Worm (Caenorhabditis elegans) whole organism, early embryonic: ENCODE data around the gene spop-1.
A peak's percentile ranks its signal among the peaks of the same experiment; 100 is the strongest.

Experiments
- B0310.2 ChIP-seq: sonication (generic microtip); optimal IDR thresholded peaks from 2 replicates; lab custom pipeline; 2016; ENCODE audit warnings: mild to moderate bottlenecking, missing genetic modification characterization, missing compliant biosample characterization
- F13C5.2 ChIP-seq: sonication (generic microtip); optimal IDR thresholded peaks from 2 replicates; lab custom pipeline; 2017; ENCODE audit warnings: mild to moderate bottlenecking, missing genetic modification characterization, inconsistent platforms, missing compliant biosample characterization
- aly-1 ChIP-seq: sonication (generic microtip); optimal IDR thresholded peaks from 2 replicates; lab custom pipeline; 2016; ENCODE audit warnings: missing genetic modification characterization, missing compliant biosample characterization
- ama-1 ChIP-seq: fragments of 150-350 bp; optimal IDR thresholded peaks from 2 replicates; lab custom pipeline; 2014
- ceh-13 ChIP-seq: fragments of 200-800 bp; sonication (Bioruptor generic); optimal IDR thresholded peaks from 2 replicates; lab custom pipeline; 2018; ENCODE audit warnings: mild to moderate bottlenecking, missing genetic modification characterization, missing compliant biosample characterization
- ceh-36 ChIP-seq: sonication (generic microtip); optimal IDR thresholded peaks from 2 replicates; lab custom pipeline; 2016; ENCODE audit warnings: missing genetic modification characterization, inconsistent platforms, missing compliant biosample characterization
- ets-7 ChIP-seq: sonication (generic microtip); optimal IDR thresholded peaks from 2 replicates; lab custom pipeline; 2016; ENCODE audit warnings: missing genotype, missing genetic modification characterization, missing compliant biosample characterization
- flt-1 ChIP-seq: fragments of 200-800 bp; sonication (Bioruptor generic); IDR thresholded peaks from 2 replicates; pipeline ENCODE4 v1.3.6; 2022; ENCODE audit warnings: missing genetic modification characterization, missing compliant biosample characterization
- hmbx-1 ChIP-seq: sonication (generic microtip); optimal IDR thresholded peaks from 2 replicates; lab custom pipeline; 2016; ENCODE audit warnings: mild to moderate bottlenecking, missing genetic modification characterization, missing compliant biosample characterization
- hmg-4 ChIP-seq: fragments of 200-800 bp; sonication (Bioruptor generic); optimal IDR thresholded peaks from 2 replicates; lab custom pipeline; 2018; ENCODE audit warnings: mild to moderate bottlenecking, missing genetic modification characterization, missing compliant biosample characterization
- hnd-1 ChIP-seq: sonication (generic microtip); optimal IDR thresholded peaks from 2 replicates; lab custom pipeline; 2016; ENCODE audit warnings: missing genetic modification characterization, missing compliant biosample characterization
- pes-1 ChIP-seq: fragments of 200-800 bp; sonication (Bioruptor generic); IDR thresholded peaks from 2 replicates; pipeline ENCODE4 v1.3.6; 2022; ENCODE audit warnings: missing genetic modification reagents, missing genetic modification characterization, missing compliant biosample characterization
- scrt-1 ChIP-seq: fragments of 200-800 bp; sonication (Bioruptor generic); IDR thresholded peaks from 2 replicates; pipeline ENCODE4 v1.3.6; 2022; ENCODE audit warnings: missing genetic modification characterization, missing compliant biosample characterization
- sea-1 ChIP-seq: fragments of 200-800 bp; sonication (Bioruptor generic); conservative IDR thresholded peaks from 2 replicates; pipeline ENCODE4 v1.3.6; 2022; ENCODE audit warnings: missing genetic modification characterization, missing compliant biosample characterization
- tbx-11 ChIP-seq: fragments of 200-800 bp; sonication (Bioruptor generic); IDR thresholded peaks from 2 replicates; pipeline ENCODE4 v1.3.6; 2022; ENCODE audit warnings: missing genetic modification characterization, missing compliant biosample characterization
- tbx-37 ChIP-seq: fragments of 200-800 bp; sonication (Bioruptor generic); conservative IDR thresholded peaks from 2 replicates; pipeline ENCODE4 v1.3.6; 2022; ENCODE audit warnings: missing genetic modification reagents, missing genetic modification characterization, missing compliant biosample characterization
- tra-4 ChIP-seq: sonication (generic microtip); optimal IDR thresholded peaks from 2 replicates; lab custom pipeline; 2017; ENCODE audit warnings: missing genetic modification characterization, missing compliant biosample characterization

Gene spop-1

DNA sequence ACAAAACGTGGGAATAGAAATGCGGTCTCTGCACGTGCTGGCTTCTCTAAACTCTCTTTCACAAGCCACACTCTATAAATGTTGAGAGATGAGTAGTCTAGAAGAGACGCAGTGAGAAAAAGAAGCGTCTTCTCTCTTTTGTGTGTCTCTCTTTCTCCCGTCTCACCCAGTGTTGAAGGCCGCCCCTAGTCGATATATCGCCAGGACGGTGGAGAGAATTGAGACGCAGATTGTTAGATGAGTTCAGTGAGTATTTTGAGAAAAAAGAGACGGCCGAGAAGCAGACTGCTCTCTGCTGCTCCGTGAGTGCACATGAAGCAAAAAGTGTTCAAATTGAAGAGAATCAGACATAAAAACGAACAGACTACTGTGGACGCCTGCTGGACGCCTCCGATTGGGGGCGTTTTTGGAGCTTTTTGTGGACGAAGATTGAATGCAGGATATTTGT is 1.3 kb downstream of the spop-1 start:
- TF ChIP-seq tbx-11 (no peak), hmg-4 (GFP tag; lab: Kevin White, UChicago) (peak; percentile 57)

DNA sequence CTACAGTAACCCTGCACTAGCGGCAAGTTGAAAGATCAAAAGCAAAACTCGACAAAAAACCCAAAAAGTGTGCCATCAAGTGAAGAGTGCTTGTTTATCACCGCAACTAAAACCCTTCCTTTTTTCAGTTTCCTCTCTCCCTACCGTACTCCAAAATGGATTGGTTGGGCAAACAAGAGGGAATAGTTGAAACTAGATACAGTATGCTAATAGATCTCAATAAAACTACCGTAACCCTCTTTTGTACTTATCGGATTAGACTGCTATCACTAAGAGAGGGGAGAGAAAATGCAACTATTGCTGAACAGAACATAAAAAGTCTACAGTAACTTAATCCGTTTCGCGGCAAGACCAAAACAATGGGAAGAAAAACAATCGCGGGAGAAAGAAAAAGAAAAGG is 2.5 kb downstream of the spop-1 start:
- no peak for TF ChIP-seq tbx-37 (GFP tag; lab: Robert Waterston, UW)

DNA sequence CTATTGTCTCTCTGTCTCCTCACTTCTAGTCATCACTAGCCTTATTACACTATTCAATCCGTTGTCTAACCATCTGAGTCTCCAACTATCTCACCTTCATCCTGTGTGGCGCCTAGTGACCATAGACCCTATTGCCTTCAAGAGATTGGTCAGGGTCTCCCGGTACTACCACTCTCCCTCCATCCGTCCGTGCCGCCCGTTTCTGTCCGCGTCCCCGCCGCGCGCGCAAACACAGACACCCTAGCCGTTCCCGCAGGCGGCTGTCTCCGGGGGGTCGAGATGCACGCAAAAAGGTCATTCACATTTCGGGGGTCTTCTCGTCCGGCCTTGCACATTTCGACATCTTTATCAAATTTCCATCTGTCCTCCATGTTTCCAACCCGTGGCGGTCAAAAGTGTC is 3.3 kb downstream of the spop-1 start:
- TF ChIP-seq F13C5.2 (tag; lab: Kevin White, UChicago) = peak; percentile 23
- TF ChIP-seq B0310.2 (tag; lab: Kevin White, UChicago) = no peak
- TF ChIP-seq aly-1 (tag; lab: Kevin White, UChicago) = peak; percentile 52
- TF ChIP-seq hmbx-1 = no peak
- no peak for TF ChIP-seq scrt-1 (GFP tag; lab: Robert Waterston, UW)
- no peak for TF ChIP-seq tbx-11
- TF ChIP-seq hnd-1 (tag; lab: Kevin White, UChicago) = no peak
- peak; percentile 91 for TF ChIP-seq hmg-4 (GFP tag; lab: Kevin White, UChicago)
- no peak for TF ChIP-seq sea-1
- peak; percentile 43 for TF ChIP-seq ceh-36 (tag; lab: Kevin White, UChicago)
- no peak for TF ChIP-seq ets-7 (tag; lab: Kevin White, UChicago)

DNA sequence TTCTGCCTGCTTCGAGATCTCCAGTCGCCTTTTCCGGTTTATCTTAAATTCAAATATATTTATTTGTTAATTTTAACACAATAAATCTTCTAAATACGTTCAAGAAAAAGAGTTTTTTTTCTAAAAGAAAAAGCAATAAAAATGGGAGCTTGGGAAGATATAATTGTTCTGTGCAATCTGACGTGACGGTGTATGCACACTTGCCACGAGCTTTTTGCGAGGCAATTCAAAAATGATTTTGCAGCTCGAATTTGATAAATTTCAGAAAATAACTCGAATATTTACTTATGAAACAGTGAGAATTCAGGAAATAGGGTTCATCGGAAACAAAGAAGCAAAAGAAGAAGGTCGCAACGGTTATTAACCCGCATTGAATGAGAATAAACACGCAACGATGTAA is 4.8 kb downstream of the spop-1 start:
- TF ChIP-seq hmbx-1 (no peak), tbx-11 (no peak), ceh-13 (GFP tag; lab: Kevin White, UChicago) (no peak), sea-1 (no peak), hmg-4 (GFP tag; lab: Kevin White, UChicago) (no peak), pes-1 (no peak), hnd-1 (tag; lab: Kevin White, UChicago) (no peak), aly-1 (tag; lab: Kevin White, UChicago) (no peak), B0310.2 (tag; lab: Kevin White, UChicago) (no peak), F13C5.2 (tag; lab: Kevin White, UChicago) (no peak), ceh-36 (tag; lab: Kevin White, UChicago) (no peak), tbx-37 (GFP tag; lab: Robert Waterston, UW) (no peak), scrt-1 (GFP tag; lab: Robert Waterston, UW) (no peak), tra-4 (tag; lab: Kevin White, UChicago) (no peak), ama-1 (lab: Kevin White, UChicago) (no peak), flt-1 (GFP tag; lab: Robert Waterston, UW) (no peak), ets-7 (tag; lab: Kevin White, UChicago) (no peak)

DNA sequence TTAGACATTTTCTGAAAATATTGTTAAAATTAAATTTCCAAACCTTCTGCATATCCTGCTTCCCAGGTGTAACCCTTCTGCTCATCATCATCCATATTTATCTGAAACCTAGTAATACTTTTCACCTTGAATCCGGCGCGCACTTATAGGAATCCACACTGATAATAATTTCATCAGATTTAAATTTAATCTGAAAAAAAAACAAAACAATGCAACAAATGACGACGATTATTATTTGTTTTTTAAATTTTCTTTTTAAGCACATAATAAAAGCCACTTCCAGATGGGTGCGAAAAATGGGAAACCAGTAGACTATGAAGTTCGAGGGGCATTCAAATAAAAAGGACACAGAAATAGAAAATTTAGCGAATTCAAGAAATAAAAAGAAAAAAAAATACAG is 7.2 kb downstream of the spop-1 start, which contains the start of gene gtf-2H2C:
gtf-2H2C (minus strand) TSS at position 101 of the 400 bp plus-strand sequence.
- TF ChIP-seq hnd-1 (tag; lab: Kevin White, UChicago) (no peak), tbx-37 (GFP tag; lab: Robert Waterston, UW) (no peak), B0310.2 (tag; lab: Kevin White, UChicago) (no peak), pes-1 (no peak), F13C5.2 (tag; lab: Kevin White, UChicago) (no peak)

DNA sequence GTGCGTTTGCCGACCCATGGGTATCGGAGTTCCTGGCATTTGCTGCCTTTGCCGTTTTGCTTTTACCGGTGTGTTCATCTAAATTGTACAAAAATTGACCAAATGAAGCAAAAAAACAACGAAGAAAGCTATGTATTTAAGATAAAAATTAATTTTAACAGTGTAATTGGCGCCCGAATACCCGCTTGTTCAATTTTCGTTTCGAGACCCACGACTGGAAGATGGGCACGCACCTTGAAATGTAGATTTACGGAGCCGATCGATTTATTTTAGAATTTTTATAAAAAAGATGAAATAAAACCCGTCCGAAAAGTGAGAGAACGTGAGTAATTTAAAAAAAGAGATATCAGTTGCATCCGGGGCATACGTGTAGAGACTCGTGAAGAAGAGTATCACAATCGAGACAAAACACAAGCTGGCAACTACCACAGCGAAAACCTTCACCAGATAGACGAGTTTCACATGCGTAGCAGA is 9.3 kb downstream of the spop-1 start, which contains the start of gene hal-2:
hal-2 (minus strand) TSS at position 424 of the 474 bp plus-strand sequence.
- TF ChIP-seq ceh-13 (GFP tag; lab: Kevin White, UChicago) (no peak), F13C5.2 (tag; lab: Kevin White, UChicago) (no peak), tra-4 (tag; lab: Kevin White, UChicago) (no peak), scrt-1 (GFP tag; lab: Robert Waterston, UW) (no peak), ets-7 (tag; lab: Kevin White, UChicago) (no peak), tbx-37 (GFP tag; lab: Robert Waterston, UW) (no peak), flt-1 (GFP tag; lab: Robert Waterston, UW) (no peak), B0310.2 (tag; lab: Kevin White, UChicago) (no peak), aly-1 (tag; lab: Kevin White, UChicago) (no peak), sea-1 (no peak), ama-1 (lab: Kevin White, UChicago) (no peak), hmg-4 (GFP tag; lab: Kevin White, UChicago) (no peak), pes-1 (no peak), hnd-1 (tag; lab: Kevin White, UChicago) (no peak), ceh-36 (tag; lab: Kevin White, UChicago) (no peak)

DNA sequence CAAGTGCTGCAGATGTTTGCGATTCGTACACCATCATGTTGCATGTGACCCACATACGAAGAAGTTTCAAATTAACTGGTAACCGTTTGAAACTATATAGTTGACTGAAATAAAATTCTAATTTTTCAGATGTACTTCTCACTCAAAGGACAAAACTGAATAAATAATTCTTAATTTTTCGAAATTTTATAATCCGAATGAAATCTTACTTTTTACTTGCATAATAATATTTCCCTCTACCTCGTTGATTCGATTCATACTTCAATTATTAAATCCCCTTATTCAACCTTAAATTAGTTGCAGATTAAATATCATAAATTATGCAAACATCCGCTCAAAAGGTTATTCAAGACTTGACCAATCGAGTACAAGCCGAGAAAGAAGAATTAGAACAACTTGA is 11.9 kb downstream of the spop-1 start, which contains the start of gene T16H12.2:
T16H12.2 (plus strand) TSS at position 301 of the 400 bp plus-strand sequence.
- TF ChIP-seq tra-4 (tag; lab: Kevin White, UChicago) = no peak
- TF ChIP-seq F13C5.2 (tag; lab: Kevin White, UChicago) = no peak
- TF ChIP-seq scrt-1 (GFP tag; lab: Robert Waterston, UW) = no peak
- TF ChIP-seq sea-1 = no peak
- no peak for TF ChIP-seq hmg-4 (GFP tag; lab: Kevin White, UChicago)
- TF ChIP-seq flt-1 (GFP tag; lab: Robert Waterston, UW) = no peak
- TF ChIP-seq B0310.2 (tag; lab: Kevin White, UChicago) = no peak

DNA sequence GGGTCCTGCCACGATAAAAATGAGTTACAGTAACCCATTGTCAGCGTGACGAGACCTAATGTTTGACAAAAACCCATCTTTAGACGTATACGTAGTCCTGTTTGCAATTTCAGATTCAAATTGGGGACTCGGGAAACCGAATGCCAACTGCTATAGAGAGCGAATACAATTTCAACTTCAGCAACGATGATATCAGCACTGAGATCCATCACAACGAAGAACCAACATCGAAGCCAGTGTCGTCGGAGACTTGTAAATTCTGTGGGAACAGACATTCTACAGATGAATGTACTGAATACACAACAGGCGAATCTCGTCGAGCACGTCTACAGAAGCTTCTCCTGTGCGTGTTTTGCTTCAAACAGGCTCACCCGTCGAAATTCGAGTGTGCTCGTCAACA is 12.3 kb downstream of the spop-1 start:
- TF ChIP-seq F13C5.2 (tag; lab: Kevin White, UChicago) (no peak), scrt-1 (GFP tag; lab: Robert Waterston, UW) (no peak), hmbx-1 (no peak), hnd-1 (tag; lab: Kevin White, UChicago) (no peak), ceh-36 (tag; lab: Kevin White, UChicago) (no peak), ama-1 (lab: Kevin White, UChicago) (no peak), ceh-13 (GFP tag; lab: Kevin White, UChicago) (no peak), aly-1 (tag; lab: Kevin White, UChicago) (no peak), tra-4 (tag; lab: Kevin White, UChicago) (no peak), tbx-37 (GFP tag; lab: Robert Waterston, UW) (no peak), flt-1 (GFP tag; lab: Robert Waterston, UW) (no peak), ets-7 (tag; lab: Kevin White, UChicago) (no peak), sea-1 (no peak), tbx-11 (no peak), B0310.2 (tag; lab: Kevin White, UChicago) (no peak), pes-1 (no peak), hmg-4 (GFP tag; lab: Kevin White, UChicago) (no peak)
